Worm (Caenorhabditis elegans) whole organism, L2 larva: ENCODE results near the gene srab-14.

Experiments
- C34F6.9 ChIP-seq: fragments of 150-350 bp; optimal IDR thresholded peaks from 2 replicates; lab custom pipeline; 2014; ENCODE audit warnings: missing biosample characterization, missing genetic modification characterization
- R02D3.7 ChIP-seq: fragments of 150-350 bp; optimal IDR thresholded peaks from 2 replicates; lab custom pipeline; 2014; ENCODE audit warnings: missing biosample characterization, missing genetic modification characterization
- Y55F3AM.14 ChIP-seq: fragments of 200-800 bp; sonication (Bioruptor generic); optimal IDR thresholded peaks from 2 replicates; lab custom pipeline; 2018; ENCODE audit warnings: mild to moderate bottlenecking, missing genetic modification characterization, missing compliant biosample characterization
- ZK546.5 ChIP-seq: sonication (generic microtip); optimal IDR thresholded peaks from 2 replicates; lab custom pipeline; 2017; ENCODE audit warnings: missing biosample characterization, missing genetic modification characterization
- alr-1 ChIP-seq: fragments of 150-350 bp; optimal IDR thresholded peaks from 2 replicates; lab custom pipeline; 2014; ENCODE audit warnings: missing biosample characterization, missing genetic modification characterization
- ama-1 ChIP-seq: fragments of 150-350 bp; optimal IDR thresholded peaks from 2 replicates; lab custom pipeline; 2018; ENCODE audit warnings: inconsistent platforms
- blmp-1 ChIP-seq: sonication (generic microtip); optimal IDR thresholded peaks from 2 replicates; lab custom pipeline; 2017; ENCODE audit warnings: missing genetic modification characterization, mild to moderate bottlenecking, missing compliant biosample characterization, antibody characterized with exemption, moderate library complexity; ENCODE audit not compliant: insufficient read depth
- ceh-16 ChIP-seq: fragments of 150-350 bp; optimal IDR thresholded peaks from 2 replicates; lab custom pipeline; 2014; ENCODE audit warnings: missing biosample characterization, missing genetic modification characterization
- ceh-82 ChIP-seq: fragments of 150-350 bp; optimal IDR thresholded peaks from 2 replicates; lab custom pipeline; 2014; ENCODE audit warnings: missing biosample characterization, missing genetic modification characterization
- crh-2 ChIP-seq: sonication (generic microtip); optimal IDR thresholded peaks from 2 replicates; lab custom pipeline; 2017; ENCODE audit warnings: missing biosample characterization, missing genetic modification characterization
- dmd-4 ChIP-seq: sonication (generic microtip); optimal IDR thresholded peaks from 2 replicates; lab custom pipeline; 2017; ENCODE audit warnings: missing biosample characterization, missing genetic modification characterization
- egl-27 ChIP-seq: sonication (generic microtip); optimal IDR thresholded peaks from 3 replicates; lab custom pipeline; 2017; ENCODE audit warnings: missing biosample characterization, missing genetic modification reagents, missing genetic modification characterization
- elt-3 ChIP-seq: sonication (generic microtip); optimal IDR thresholded peaks from 2 replicates; lab custom pipeline; 2017; ENCODE audit warnings: missing biosample characterization, missing genetic modification characterization
- fos-1 ChIP-seq: fragments of 150-350 bp; optimal IDR thresholded peaks from 2 replicates; lab custom pipeline; 2014; ENCODE audit warnings: missing biosample characterization, missing genetic modification characterization
- gmeb-1 ChIP-seq: fragments of 150-350 bp; optimal IDR thresholded peaks from 2 replicates; lab custom pipeline; 2014; ENCODE audit warnings: missing biosample characterization, missing genetic modification characterization
- lin-11 ChIP-seq: fragments of 150-350 bp; sonication (generic microtip); optimal IDR thresholded peaks from 2 replicates; lab custom pipeline; 2014; ENCODE audit warnings: missing biosample characterization, missing genetic modification characterization, inconsistent platforms, mixed read lengths
- lin-13 ChIP-seq: fragments of 150-350 bp; optimal IDR thresholded peaks from 2 replicates; lab custom pipeline; 2014; ENCODE audit warnings: missing biosample characterization, missing genetic modification reagents, missing genetic modification characterization
- lsy-2 ChIP-seq, 2 experiments: fragments of 150-350 bp in 1 of 2; sonication (generic microtip) in 1 of 2; optimal IDR thresholded peaks; 2 replicates each; lab custom pipeline; 2014 to 2017; ENCODE audit warnings: missing biosample characterization in 2 of 2, missing genetic modification characterization in 2 of 2
- mab-5 ChIP-seq: fragments of 150-350 bp; optimal IDR thresholded peaks from 2 replicates; lab custom pipeline; 2014; ENCODE audit warnings: missing biosample characterization, missing genetic modification characterization
- mbf-1 ChIP-seq: sonication (generic microtip); optimal IDR thresholded peaks from 2 replicates; lab custom pipeline; 2017; ENCODE audit warnings: missing biosample characterization, missing genetic modification characterization
- mdl-1 ChIP-seq, 2 experiments: fragments of 150-350 bp in 1 of 2; sonication (generic microtip) in 1 of 2; optimal IDR thresholded peaks; 2 replicates each; lab custom pipeline; 2017; ENCODE audit warnings: missing biosample characterization in 2 of 2, missing genetic modification characterization in 2 of 2
- nhr-10 ChIP-seq: sonication (generic microtip); optimal IDR thresholded peaks from 2 replicates; lab custom pipeline; 2017; ENCODE audit warnings: missing biosample characterization, missing genetic modification characterization
- nhr-12 ChIP-seq: fragments of 150-350 bp; optimal IDR thresholded peaks from 2 replicates; lab custom pipeline; 2014; ENCODE audit warnings: missing biosample characterization, missing genetic modification characterization
- nhr-129 ChIP-seq: fragments of 150-350 bp; optimal IDR thresholded peaks from 2 replicates; lab custom pipeline; 2014; ENCODE audit warnings: missing biosample characterization, missing genetic modification characterization
- nhr-21 ChIP-seq: fragments of 150-350 bp; optimal IDR thresholded peaks from 2 replicates; lab custom pipeline; 2014; ENCODE audit warnings: missing biosample characterization, missing genetic modification characterization
- nhr-23 ChIP-seq: fragments of 150-350 bp; optimal IDR thresholded peaks from 2 replicates; lab custom pipeline; 2014; ENCODE audit warnings: missing biosample characterization, missing genetic modification reagents, missing genetic modification characterization
- nhr-237 ChIP-seq: fragments of 150-350 bp; optimal IDR thresholded peaks from 2 replicates; lab custom pipeline; 2014; ENCODE audit warnings: missing biosample characterization, missing genetic modification characterization
- nhr-25 ChIP-seq: fragments of 150-350 bp; sonication (generic microtip); optimal IDR thresholded peaks from 3 replicates; lab custom pipeline; 2014; ENCODE audit warnings: missing biosample characterization, missing genetic modification characterization
- nhr-6 ChIP-seq: fragments of 150-350 bp; optimal IDR thresholded peaks from 2 replicates; lab custom pipeline; 2014; ENCODE audit warnings: missing biosample characterization, missing genetic modification characterization
- nhr-77 ChIP-seq: fragments of 150-350 bp; optimal IDR thresholded peaks from 2 replicates; lab custom pipeline; 2014; ENCODE audit warnings: missing biosample characterization, missing genetic modification characterization
- peb-1 ChIP-seq: fragments of 150-350 bp; optimal IDR thresholded peaks from 2 replicates; lab custom pipeline; 2014; ENCODE audit warnings: missing biosample characterization, missing genetic modification characterization
- sem-4 ChIP-seq: fragments of 150-350 bp; optimal IDR thresholded peaks from 2 replicates; lab custom pipeline; 2014; ENCODE audit warnings: missing biosample characterization, missing genetic modification reagents, missing genetic modification characterization
- skn-1 ChIP-seq: sonication (generic microtip); optimal IDR thresholded peaks from 2 replicates; lab custom pipeline; 2017; ENCODE audit warnings: missing biosample characterization, missing genetic modification characterization
- sma-3 ChIP-seq: sonication (generic microtip); optimal IDR thresholded peaks from 2 replicates; lab custom pipeline; 2016; ENCODE audit warnings: missing genetic modification reagents, missing genetic modification characterization, missing compliant biosample characterization
- sma-9 ChIP-seq, 2 experiments: fragments of 150-350 bp in 1 of 2; sonication (generic microtip) in 1 of 2; optimal IDR thresholded peaks; 2 replicates each; lab custom pipeline; 2014 to 2016; ENCODE audit warnings: missing genetic modification characterization in 2 of 2, mild to moderate bottlenecking in 1 of 2, missing biosample characterization in 1 of 2, missing compliant biosample characterization in 1 of 2, missing genetic modification reagents in 1 of 2, moderate library complexity in 1 of 2
- snpc-4 ChIP-seq: fragments of 150-350 bp; optimal IDR thresholded peaks from 2 replicates; lab custom pipeline; 2014; ENCODE audit warnings: missing biosample characterization, missing genetic modification characterization
- unc-55 ChIP-seq: fragments of 150-350 bp; sonication (generic microtip); optimal IDR thresholded peaks from 3 replicates; lab custom pipeline; 2014; ENCODE audit warnings: missing biosample characterization, missing genetic modification reagents, missing genetic modification characterization
- unc-62 ChIP-seq: fragments of 150-350 bp; optimal IDR thresholded peaks from 2 replicates; lab custom pipeline; 2014; ENCODE audit warnings: missing biosample characterization, missing genetic modification reagents, missing genetic modification characterization
- zag-1 ChIP-seq: fragments of 150-350 bp; optimal IDR thresholded peaks from 2 replicates; lab custom pipeline; 2014; ENCODE audit warnings: missing biosample characterization, missing genetic modification characterization
- ztf-1 ChIP-seq: fragments of 200-800 bp; sonication (Bioruptor generic); conservative IDR thresholded peaks from 2 replicates; pipeline ENCODE4 v1.3.6; 2022; ENCODE audit warnings: missing genetic modification characterization, missing compliant biosample characterization
- ztf-11 ChIP-seq: sonication (generic microtip); optimal IDR thresholded peaks from 2 replicates; lab custom pipeline; 2017; ENCODE audit warnings: missing biosample characterization, missing genetic modification characterization
- ztf-4 ChIP-seq: fragments of 150-350 bp; optimal IDR thresholded peaks from 2 replicates; lab custom pipeline; 2014; ENCODE audit warnings: missing biosample characterization, missing genetic modification characterization

srab-14 gene

ce11 chrII:7545364-7545763, 46.1 kb upstream of the srab-14 start:
- TF ChIP-seq nhr-6 (tag; lab: Kevin White, UChicago) (no peak), mdl-1 (tag; optimal IDR thresholded peaks at IDR 0.05; lab: Kevin White, UChicago) (no peak), peb-1 (no peak), nhr-10 (tag; lab: Kevin White, UChicago) (no peak), lsy-2 (tag; optimal IDR thresholded peaks at IDR 0.05; lab: Kevin White, UChicago) (no peak), egl-27 (no peak), ZK546.5 (no peak), dmd-4 (tag; lab: Kevin White, UChicago) (no peak), zag-1 (tag; lab: Kevin White, UChicago) (no peak), sma-9 (GFP tag; optimal IDR thresholded peaks at IDR 0.05; lab: Kevin White, UChicago) (no peak), sma-9 (tag; optimal IDR thresholded peaks at IDR 0.05; lab: Kevin White, UChicago) (no peak), ztf-1 (GFP tag; lab: Robert Waterston, UW) (no peak), skn-1 (tag; lab: Kevin White, UChicago) (no peak), sma-3 (GFP tag; lab: Kevin White, UChicago) (no peak), gmeb-1 (tag; lab: Kevin White, UChicago) (no peak), ztf-4 (tag; lab: Kevin White, UChicago) (no peak), ceh-16 (no peak), elt-3 (tag; lab: Kevin White, UChicago) (no peak), ceh-82 (tag; lab: Kevin White, UChicago) (no peak), mbf-1 (tag; lab: Kevin White, UChicago) (no peak), nhr-77 (tag; lab: Kevin White, UChicago) (no peak), R02D3.7 (tag; lab: Kevin White, UChicago) (no peak), nhr-23 (no peak), C34F6.9 (tag; lab: Kevin White, UChicago) (no peak), nhr-21 (tag; lab: Kevin White, UChicago) (peak; percentile 74), crh-2 (tag; lab: Kevin White, UChicago) (no peak), nhr-129 (tag; lab: Kevin White, UChicago) (no peak), lin-13 (GFP tag; lab: Kevin White, UChicago) (no peak), nhr-25 (no peak), sem-4 (no peak), snpc-4 (tag; lab: Kevin White, UChicago) (no peak), ama-1 (lab: Kevin White, UChicago) (peak; percentile 74), unc-55 (GFP tag; lab: Kevin White, UChicago) (peak; percentile 35), Y55F3AM.14 (no peak), blmp-1 (peak; percentile 5), nhr-12 (tag; lab: Kevin White, UChicago) (no peak), fos-1 (tag; lab: Kevin White, UChicago) (peak; percentile 7), nhr-237 (tag; lab: Kevin White, UChicago) (no peak), ztf-11 (no peak)

DNA sequence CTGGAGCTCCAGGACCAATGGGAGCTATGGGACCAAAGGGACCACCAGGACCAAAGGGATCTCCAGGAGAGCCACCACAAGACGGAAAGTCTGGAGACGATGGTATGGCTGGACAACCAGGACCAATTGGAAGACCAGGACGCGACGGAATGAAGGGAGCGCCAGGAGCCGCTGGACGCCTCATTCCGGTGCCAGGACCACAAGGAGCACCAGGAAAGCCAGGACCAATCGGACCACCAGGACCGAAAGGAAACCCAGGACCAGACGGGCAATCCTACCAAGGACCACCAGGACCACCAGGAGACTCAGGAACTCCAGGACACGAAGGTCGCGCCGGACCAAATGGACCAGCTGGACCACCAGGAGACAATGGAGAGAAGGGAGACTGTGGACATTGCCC, 45.5 kb upstream of the srab-14 start:
- TF ChIP-seq zag-1 (tag; lab: Kevin White, UChicago) = no peak
- no peak for TF ChIP-seq mab-5 (tag; lab: Kevin White, UChicago)
- no peak for TF ChIP-seq nhr-23
- no peak for TF ChIP-seq unc-62 (GFP tag; lab: Kevin White, UChicago)
- no peak for TF ChIP-seq ztf-4 (tag; lab: Kevin White, UChicago)
- no peak for TF ChIP-seq alr-1 (tag; lab: Kevin White, UChicago)
- TF ChIP-seq ztf-11 = no peak
- no peak for TF ChIP-seq blmp-1
- no peak for TF ChIP-seq nhr-10 (tag; lab: Kevin White, UChicago)
- no peak for TF ChIP-seq skn-1 (tag; lab: Kevin White, UChicago)
- TF ChIP-seq unc-55 (GFP tag; lab: Kevin White, UChicago) = no peak

DNA sequence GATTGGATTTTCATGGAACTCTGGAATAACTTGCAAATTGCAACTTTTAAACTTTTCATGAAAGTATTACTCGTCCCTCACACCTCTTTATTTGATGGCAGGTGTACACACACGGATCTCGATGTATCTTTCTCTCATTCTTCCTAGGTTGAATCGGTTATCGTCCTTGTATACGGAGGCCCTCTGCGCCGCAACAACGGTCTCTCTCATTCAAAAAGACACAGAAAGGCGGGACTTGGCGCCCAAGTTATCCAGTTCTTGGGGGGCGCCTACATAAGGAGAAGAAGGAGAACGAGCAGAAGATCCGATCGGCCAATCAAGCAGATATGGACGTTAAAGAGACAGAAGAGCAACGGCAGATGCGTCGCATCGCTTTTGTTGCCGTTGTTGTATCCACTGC, 44.5 kb upstream of the srab-14 start, which contains the start of gene rol-8:
rol-8 (plus strand) TSS at position 301 of the 400 bp plus-strand sequence.
- TF ChIP-seq unc-62 (GFP tag; lab: Kevin White, UChicago) = no peak
- no peak for TF ChIP-seq lin-11 (tag; lab: Kevin White, UChicago)
- TF ChIP-seq mdl-1 (tag; optimal IDR thresholded peaks at IDR 0.05; lab: Kevin White, UChicago) = no peak
